Worm (Caenorhabditis elegans): Measurements from ENCODE around the gene srx-1.

srx-1 gene

ce11 chrV:8990194-8990649, 13.2 kb upstream of the srx-1 start, which contains the start of gene F59E11.7:
TSS of gene F59E11.7 (plus strand) at chrV:8990244.
- TF ChIP-seq tbp1 (GFP tag; optimal IDR thresholded peaks at IDR 0.05) (no peak), ztf-6 (GFP tag; IDR thresholded peaks at IDR 0.05) (no peak), snpc-1.3 (tag; optimal IDR thresholded peaks at IDR 0.05; ENCODE audit: insufficient read depth) (no peak), hmg-1.2 (GFP tag; IDR thresholded peaks at IDR 0.05) (no peak), sptf-2 (GFP tag; optimal IDR thresholded peaks at IDR 0.05) (no peak), repo-1 (tag; optimal IDR thresholded peaks at IDR 0.05) (no peak), hmg-20 (GFP tag; IDR thresholded peaks at IDR 0.05) (no peak), ceh-79 (tag; optimal IDR thresholded peaks at IDR 0.05) (no peak)

ce11 chrV:8991679-8992078, 11.8 kb upstream of the srx-1 start, which contains the start of gene F59E11.6:
TSS of gene F59E11.6 (plus strand) at chrV:8991789.
- TF ChIP-seq lin-26 (GFP tag; IDR thresholded peaks at IDR 0.05): no peak
- TF ChIP-seq nhr-120 (GFP tag; IDR thresholded peaks at IDR 0.05): no peak
- no peak for TF ChIP-seq Y53F4B.3 (GFP tag; IDR thresholded peaks at IDR 0.05)
- TF ChIP-seq hmg-1.2 (GFP tag; IDR thresholded peaks at IDR 0.05): no peak
- no peak for TF ChIP-seq mes-4 (tag; optimal IDR thresholded peaks at IDR 0.05)
- no peak for TF ChIP-seq rcor-1 (GFP tag; IDR thresholded peaks at IDR 0.05)
- no peak for TF ChIP-seq aptf-2 (GFP tag; conservative IDR thresholded peaks at IDR 0.05)

- no peak for TF ChIP-seq B0336.3 (GFP tag; IDR thresholded peaks at IDR 0.05)
- no peak for TF ChIP-seq ceh-79 (tag; optimal IDR thresholded peaks at IDR 0.05)
- no peak for TF ChIP-seq rec-8 (tag; optimal IDR thresholded peaks at IDR 0.05)
- TF ChIP-seq pha-4 (tag; optimal IDR thresholded peaks at IDR 0.05): no peak
- no peak for TF ChIP-seq Y79H2A.3 (GFP tag; conservative IDR thresholded peaks at IDR 0.05)
- TF ChIP-seq bed-2 (GFP tag; IDR thresholded peaks at IDR 0.05): no peak
- no peak for TF ChIP-seq madf-3 (GFP tag; IDR thresholded peaks at IDR 0.05)
- TF ChIP-seq hmg-1.2 (GFP tag; IDR thresholded peaks at IDR 0.05): no peak
Observed at ce11 chrV:8994272-8994671, 9.2 kb upstream of the srx-1 start.

- TF ChIP-seq attf-3 (GFP tag; conservative IDR thresholded peaks at IDR 0.05) (no peak), aptf-3 (GFP tag; IDR thresholded peaks at IDR 0.05) (no peak), hlh-26 (GFP tag; conservative IDR thresholded peaks at IDR 0.05) (no peak), mel-28 (tag; optimal IDR thresholded peaks at IDR 0.05; ENCODE audit: borderline replicate concordance) (no peak), athp-1 (tag; optimal IDR thresholded peaks at IDR 0.05) (no peak), let-526 (GFP tag; IDR thresholded peaks at IDR 0.05) (no peak), ekl-4 (GFP tag; IDR thresholded peaks at IDR 0.05) (no peak), C06A6.2 (GFP tag; conservative IDR thresholded peaks at IDR 0.05) (no peak), lir-1 (GFP tag; conservative IDR thresholded peaks at IDR 0.05) (no peak), pha-4 (tag; optimal IDR thresholded peaks at IDR 0.05) (no peak), ztf-18 (tag; optimal IDR thresholded peaks at IDR 0.05) (no peak), repo-1 (tag; optimal IDR thresholded peaks at IDR 0.05) (no peak), egrh-3 (GFP tag; IDR thresholded peaks at IDR 0.05) (no peak), F57A8.1 (GFP tag; optimal IDR thresholded peaks at IDR 0.05) (no peak), nfya-2 (GFP tag; IDR thresholded peaks at IDR 0.05) (no peak), dpff-1 (tag; optimal IDR thresholded peaks at IDR 0.05) (no peak), fkh-3 (tag; optimal IDR thresholded peaks at IDR 0.05) (no peak)
Observed at ce11 chrV:8994801-8995200, 8.7 kb upstream of the srx-1 start, which contains the start of gene F59E11.5. TSS of gene F59E11.5 (plus strand) at chrV:8995101.

Measured in whole organism, young adult.